Worm (Caenorhabditis elegans): Measurements from ENCODE around the gene mcat-1.
"Not testable (repeated sequence)": the region's sequence is repeated elsewhere in the genome, so short reads cannot be mapped to it uniquely, and the experiment has no call there.

Gene mcat-1

DNA sequence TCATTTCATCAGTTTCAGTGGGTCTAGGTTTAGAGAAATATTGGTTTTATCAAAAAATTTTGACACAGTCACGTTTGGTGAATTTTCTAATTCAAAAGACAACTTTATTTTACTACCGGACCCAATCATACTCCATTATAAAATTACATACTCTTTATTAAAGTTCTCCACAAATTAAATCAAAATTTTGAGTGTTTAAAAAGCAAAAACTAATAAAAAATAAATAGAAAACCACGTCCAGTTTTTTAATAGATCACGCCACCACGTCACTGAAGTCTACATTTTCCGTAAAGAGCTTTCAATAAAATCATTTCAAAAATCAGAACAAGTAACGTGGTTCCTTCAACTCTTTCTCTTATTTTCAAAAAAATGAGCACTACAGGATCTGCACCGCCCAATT, 14.6 kb upstream of the mcat-1 start, which contains the start of gene txt-1:
txt-1 (plus strand) TSS at position 301 of the 400 bp plus-strand sequence.
- TF ChIP-seq dao-5 (tag; optimal IDR thresholded peaks at IDR 0.05) (no peak), W03F9.2 (tag; optimal IDR thresholded peaks at IDR 0.05) (no peak)

DNA sequence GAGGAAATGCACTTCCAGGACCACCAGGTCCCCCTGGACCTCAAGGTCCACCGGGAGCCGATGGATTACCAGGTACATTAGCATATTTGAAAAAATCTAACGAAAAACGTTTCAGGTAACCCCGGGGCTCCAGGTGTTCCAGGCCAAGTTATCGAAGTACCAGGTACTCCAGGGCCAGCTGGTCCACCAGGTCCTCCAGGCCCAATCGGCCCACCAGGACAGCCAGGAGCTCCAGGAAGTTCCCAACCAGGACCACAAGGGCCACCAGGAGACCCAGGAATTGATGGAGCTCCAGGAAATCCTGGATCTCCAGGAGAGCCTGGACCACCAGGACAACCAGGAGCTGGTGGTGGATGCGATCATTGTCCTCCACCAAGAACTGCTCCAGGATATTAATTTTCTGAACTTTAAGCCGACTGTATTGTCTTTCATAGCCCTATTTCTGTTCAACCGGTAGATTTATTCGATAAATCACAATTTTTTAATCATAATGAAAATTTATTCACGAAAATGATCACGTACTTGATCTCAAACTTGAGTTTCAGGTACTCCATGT, 14.1 kb upstream of the mcat-1 start:
- TF ChIP-seq W03F9.2 (tag; optimal IDR thresholded peaks at IDR 0.05) (no peak), dao-5 (tag; optimal IDR thresholded peaks at IDR 0.05) (no peak), him-1 (tag; optimal IDR thresholded peaks at IDR 0.05) (no peak)

DNA sequence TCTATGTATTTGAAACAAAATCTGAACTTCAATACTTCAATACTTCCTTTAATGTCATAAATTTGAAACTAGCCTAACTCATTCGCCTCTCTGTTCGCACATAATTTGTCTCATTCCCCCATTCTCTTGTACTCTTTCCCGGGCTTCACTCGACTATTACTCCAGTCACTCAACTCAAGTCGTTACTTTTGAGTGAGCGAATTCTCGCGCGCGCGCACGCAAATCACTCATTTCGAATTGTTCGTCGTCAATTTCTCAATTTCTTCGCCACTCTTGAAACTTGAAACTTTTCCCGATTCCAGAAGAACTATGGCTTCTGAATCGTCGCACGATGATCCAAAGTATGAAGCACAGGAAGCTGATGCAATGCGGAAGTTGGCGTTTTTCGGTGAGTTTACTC, 12.9 kb upstream of the mcat-1 start, which contains the start of gene col-68:
col-68 (plus strand) TSS at position 301 of the 400 bp plus-strand sequence.
- TF ChIP-seq W03F9.2 (tag; optimal IDR thresholded peaks at IDR 0.05) (no peak), him-1 (tag; optimal IDR thresholded peaks at IDR 0.05) (no peak), dao-5 (tag; optimal IDR thresholded peaks at IDR 0.05) (no peak)

DNA sequence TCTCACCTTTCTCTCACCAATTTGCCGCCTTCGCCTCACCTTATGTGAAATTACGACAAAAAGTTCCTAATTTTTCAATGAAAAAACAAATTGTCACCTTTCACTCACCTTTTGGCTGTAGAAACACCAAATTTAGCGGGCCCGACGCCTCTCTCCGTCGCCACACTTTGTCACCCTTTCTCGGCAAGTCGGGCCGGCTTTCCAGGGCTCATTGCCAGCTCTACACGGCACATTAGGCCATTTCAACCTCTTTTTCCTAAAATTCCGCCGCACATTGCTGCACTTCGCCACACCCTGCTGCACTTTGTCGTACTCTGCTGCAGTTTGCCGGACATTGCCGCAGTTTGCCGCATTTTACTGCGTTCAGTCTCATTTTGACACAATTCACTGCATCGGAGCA, 9.9 kb upstream of the mcat-1 start:
- no peak for TF ChIP-seq dao-5 (tag; optimal IDR thresholded peaks at IDR 0.05)

DNA sequence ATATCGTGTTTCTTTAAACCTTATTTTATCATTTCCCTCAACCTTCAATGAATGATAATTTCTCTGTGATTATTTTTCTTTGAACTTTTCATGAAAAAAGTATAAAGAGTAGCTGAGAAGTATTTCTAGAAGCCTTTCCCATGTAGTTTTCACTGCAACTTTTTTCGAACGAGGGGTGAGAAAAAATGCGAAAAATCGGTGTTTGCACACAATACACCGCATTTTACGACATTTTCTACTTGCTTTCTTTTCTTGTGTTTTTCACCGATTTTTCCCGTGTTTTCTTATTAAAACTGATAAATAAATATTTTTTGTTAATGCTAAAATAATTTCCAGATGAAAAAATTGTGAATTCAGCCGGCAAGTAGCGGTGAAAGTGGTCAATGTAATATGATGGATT, 7.6 kb upstream of the mcat-1 start, which contains the start of gene C50D2.10:
C50D2.10 (plus strand) TSS at position 245 of the 400 bp plus-strand sequence.
- TF ChIP-seq dao-5, him-1, W03F9.2 (tag; optimal IDR thresholded peaks at IDR 0.05): not testable (repeated sequence)

DNA sequence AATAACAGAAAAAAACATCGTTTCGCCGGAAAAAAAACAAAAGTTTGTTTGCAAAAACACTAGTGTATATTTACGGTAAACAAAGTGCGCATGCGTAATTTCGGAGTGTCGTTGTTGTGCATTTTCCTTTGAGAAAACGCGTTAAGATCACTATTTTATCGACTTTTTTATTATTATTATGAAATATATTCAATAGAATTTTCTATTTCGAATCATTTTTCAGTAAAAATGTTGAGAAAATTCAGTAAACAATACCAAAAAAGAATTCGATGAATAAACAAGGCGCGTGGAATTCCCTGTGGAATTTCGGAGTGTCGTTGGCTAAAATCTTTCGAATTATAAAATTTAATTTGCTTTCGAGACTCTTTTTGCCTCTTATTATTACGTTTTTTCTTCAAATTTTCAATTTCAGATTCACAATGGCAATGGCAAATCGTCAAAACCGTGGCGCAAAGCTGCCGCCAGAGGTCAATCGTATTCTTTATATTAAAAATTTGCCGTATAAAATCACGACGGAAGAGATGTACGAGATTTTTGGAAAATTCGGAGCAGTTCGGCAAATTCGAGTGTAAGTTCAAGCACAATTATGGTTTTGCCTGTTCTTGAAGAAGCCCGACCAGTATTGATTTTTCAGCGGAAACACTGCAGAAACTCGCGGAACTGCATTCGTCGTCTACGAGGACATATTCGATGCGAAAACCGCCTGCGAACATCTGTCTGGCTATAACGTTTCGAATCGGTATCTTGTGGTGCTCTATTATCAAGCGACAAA, 6.9 kb upstream of the mcat-1 start, which contains the start of the genes luc-7L3 and sftb-6:
luc-7L3 (minus strand) TSS at position 36 of the 772 bp plus-strand sequence.
sftb-6 (plus strand) TSS at position 413 of the 772 bp plus-strand sequence.
- TF ChIP-seq W03F9.2 (tag; optimal IDR thresholded peaks at IDR 0.05), result peak; percentile 71
- no peak for TF ChIP-seq him-1 (tag; optimal IDR thresholded peaks at IDR 0.05)

DNA sequence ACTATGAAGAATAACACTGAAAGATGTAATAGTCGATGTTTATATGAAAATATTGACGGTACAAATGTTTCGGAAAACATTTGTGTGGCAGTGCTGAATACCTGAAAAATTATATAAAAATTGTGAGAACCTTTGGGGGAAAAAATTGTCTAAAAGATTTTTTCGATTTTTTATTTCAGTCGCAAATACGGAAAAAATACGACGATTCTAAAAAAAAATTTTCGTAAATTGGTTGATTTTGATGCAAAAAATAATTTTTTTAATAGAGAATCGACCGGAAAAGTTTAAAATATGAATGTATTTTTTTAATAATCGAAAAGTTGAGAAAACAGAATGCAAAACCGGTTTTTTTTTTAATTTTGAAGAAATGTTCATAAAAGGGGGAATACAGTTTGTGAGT, 3.9 kb upstream of the mcat-1 start, which contains the start of gene C50D2.7:
C50D2.7 (minus strand) TSS at position 101 of the 400 bp plus-strand sequence.
- TF ChIP-seq dao-5 (tag; optimal IDR thresholded peaks at IDR 0.05) (no peak), W03F9.2 (tag; optimal IDR thresholded peaks at IDR 0.05) (no peak), him-1 (tag; optimal IDR thresholded peaks at IDR 0.05) (no peak)

DNA sequence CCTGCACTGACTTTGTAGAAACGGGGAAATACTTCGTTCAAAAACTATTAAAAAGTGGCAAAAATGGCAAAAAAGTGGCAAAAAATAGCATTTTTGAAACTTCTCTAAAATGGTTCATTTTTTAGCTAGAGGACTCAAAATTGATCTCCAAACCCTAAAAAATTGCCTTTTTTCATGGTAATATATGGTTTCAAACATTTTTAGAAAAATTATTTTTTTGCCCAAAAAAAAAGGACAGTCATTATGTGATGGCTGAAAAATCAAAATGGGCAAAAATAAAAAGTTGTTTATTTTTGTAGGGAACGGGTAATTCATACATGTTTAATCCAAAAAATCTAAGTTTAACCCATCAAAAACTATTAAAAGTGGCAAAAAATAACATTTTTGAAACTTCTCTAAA, 3.4 kb downstream of the mcat-1 start:
- TF ChIP-seq dao-5 (tag; optimal IDR thresholded peaks at IDR 0.05) (no peak), W03F9.2 (tag; optimal IDR thresholded peaks at IDR 0.05) (no peak), him-1 (tag; optimal IDR thresholded peaks at IDR 0.05) (no peak)

DNA sequence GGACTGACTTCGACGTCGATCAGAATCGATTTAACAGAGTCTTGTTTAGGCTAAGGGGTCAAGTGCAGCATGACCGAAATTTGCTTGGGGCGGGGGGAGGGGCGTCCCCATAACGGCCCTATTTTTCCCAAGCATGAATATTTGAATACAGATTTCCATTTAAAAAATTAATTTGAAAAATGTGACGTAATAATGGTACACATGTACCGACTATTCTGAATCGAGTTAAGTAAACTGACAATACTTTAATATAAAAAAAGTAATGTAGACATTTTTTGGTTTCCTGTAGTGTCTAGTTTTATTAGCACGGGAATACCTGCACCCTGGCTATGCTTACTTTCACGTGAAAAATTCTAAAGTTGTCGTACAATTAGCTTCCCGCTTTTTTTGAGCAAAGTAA, 4.5 kb downstream of the mcat-1 start:
- no peak for TF ChIP-seq him-1 (tag; optimal IDR thresholded peaks at IDR 0.05)
- no peak for TF ChIP-seq W03F9.2 (tag; optimal IDR thresholded peaks at IDR 0.05)
- TF ChIP-seq dao-5 (tag; optimal IDR thresholded peaks at IDR 0.05), result no peak

DNA sequence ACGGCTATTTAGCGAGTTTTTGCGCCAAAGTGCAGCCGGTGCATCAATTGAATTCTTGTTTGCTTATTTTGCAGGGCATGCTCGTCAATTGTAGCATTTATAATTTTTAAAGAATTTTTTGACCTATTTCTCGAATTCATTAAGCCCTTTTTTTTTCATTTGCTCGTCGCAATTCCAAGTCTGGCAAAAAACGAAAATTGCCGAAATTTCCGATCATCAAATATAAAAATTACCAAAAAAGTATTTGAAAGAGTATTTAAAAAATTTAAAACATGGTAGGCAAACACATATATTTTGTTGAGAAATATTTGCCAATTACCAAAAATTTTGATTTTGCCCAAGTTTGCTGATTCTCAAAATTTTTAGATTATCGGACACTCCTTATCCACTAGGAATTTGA, 7.2 kb downstream of the mcat-1 start, which contains the start of gene C50D2.6:
C50D2.6 (plus strand) TSS at position 301 of the 400 bp plus-strand sequence.
- TF ChIP-seq W03F9.2 (tag; optimal IDR thresholded peaks at IDR 0.05) (no peak), dao-5 (tag; optimal IDR thresholded peaks at IDR 0.05) (no peak), him-1 (tag; optimal IDR thresholded peaks at IDR 0.05) (no peak)

DNA sequence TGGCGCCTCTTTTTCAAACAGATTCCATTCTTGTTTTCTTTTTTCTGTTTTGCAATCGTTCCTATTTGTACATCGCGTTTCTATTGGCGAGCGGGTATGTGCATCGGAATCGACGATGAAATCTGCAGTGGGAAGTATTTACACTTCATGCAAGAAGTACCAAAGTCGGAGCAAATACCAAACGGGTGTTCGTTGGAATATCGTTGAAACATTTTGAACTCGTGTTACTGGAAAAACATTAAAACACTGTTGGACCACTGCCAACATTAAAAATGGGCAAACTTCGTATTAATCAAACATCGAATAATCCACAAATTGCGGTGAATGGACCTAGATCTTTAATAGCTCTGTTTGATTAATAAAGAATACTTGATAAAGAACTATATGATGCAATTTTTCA, 12.2 kb downstream of the mcat-1 start, which contains the start of gene C23H3.9:
C23H3.9 (minus strand) TSS at position 101 of the 400 bp plus-strand sequence.
- TF ChIP-seq W03F9.2 (tag; optimal IDR thresholded peaks at IDR 0.05) (no peak), dao-5 (tag; optimal IDR thresholded peaks at IDR 0.05) (no peak), him-1 (tag; optimal IDR thresholded peaks at IDR 0.05) (no peak)

DNA sequence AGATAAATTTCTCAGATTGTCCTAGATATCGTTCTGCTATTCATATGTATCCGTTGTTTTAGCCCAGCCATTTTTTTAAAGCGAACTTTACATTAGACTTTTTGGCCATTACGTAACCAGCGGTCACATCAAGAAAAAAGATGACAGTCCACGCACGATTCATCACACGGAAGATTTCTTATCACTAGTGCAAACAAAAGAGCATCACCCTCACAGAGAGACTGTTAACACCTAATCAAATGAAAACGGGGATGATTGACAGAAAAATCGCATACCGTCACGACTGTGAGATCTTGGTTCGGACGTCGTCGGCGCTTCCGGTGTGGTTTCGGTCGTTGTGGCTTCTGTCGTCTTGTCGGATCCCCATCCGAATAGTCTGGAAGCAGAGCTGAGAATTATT, 14.7 kb downstream of the mcat-1 start:
- TF ChIP-seq W03F9.2 (tag; optimal IDR thresholded peaks at IDR 0.05) (no peak), him-1 (tag; optimal IDR thresholded peaks at IDR 0.05) (no peak), dao-5 (tag; optimal IDR thresholded peaks at IDR 0.05) (no peak)

DNA sequence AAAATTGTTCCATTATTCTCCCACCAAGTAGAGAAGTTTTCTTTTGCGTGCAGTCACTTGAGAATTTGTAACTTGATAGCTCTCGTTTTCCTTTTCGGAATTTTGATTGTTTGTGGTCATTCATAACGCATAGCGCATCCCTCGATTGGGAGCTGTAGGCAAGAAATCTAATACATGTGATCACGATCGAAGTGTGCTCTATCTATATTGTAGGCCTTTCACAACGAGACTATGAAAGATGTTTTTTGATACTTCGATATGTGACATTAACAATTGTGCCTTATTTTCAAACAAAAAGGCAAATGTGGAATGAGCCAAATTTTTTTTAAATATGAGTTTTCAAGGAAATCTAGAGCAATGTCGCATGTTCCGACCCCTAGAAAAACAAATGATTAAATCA, 15.5 kb downstream of the mcat-1 start:
- TF ChIP-seq him-1 (tag; optimal IDR thresholded peaks at IDR 0.05) (no peak), W03F9.2 (tag; optimal IDR thresholded peaks at IDR 0.05) (no peak), dao-5 (tag; optimal IDR thresholded peaks at IDR 0.05) (no peak)

DNA sequence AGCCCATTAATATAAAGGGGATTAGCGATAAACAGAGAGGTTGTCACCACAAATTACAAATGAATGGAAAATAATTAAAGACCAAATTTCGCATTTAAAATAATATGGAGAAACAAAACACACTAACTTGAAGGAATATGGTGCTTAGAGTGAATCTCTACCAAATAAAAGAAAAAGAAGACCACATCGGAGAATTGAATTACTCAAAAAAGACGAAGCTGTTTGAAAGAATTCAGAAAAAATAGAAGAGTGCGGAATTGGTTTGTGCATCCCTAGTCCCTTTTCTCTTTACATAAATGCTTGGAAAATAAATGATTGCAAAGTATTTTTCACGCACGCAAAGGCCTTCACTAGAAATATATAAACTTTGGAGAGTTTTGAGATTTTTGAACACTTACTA, 17.4 kb downstream of the mcat-1 start:
- no peak for TF ChIP-seq W03F9.2 (tag; optimal IDR thresholded peaks at IDR 0.05)
- TF ChIP-seq dao-5 (tag; optimal IDR thresholded peaks at IDR 0.05), result no peak
- TF ChIP-seq him-1 (tag; optimal IDR thresholded peaks at IDR 0.05), result no peak
